Worm (Caenorhabditis elegans): ENCODE data around the gene D1044.4.

- TF ChIP-seq elt-1 (tag; optimal IDR thresholded peaks at IDR 0.05) = no peak
- peak; percentile 56 for TF ChIP-seq snpc-4 (tag; optimal IDR thresholded peaks at IDR 0.05)
These were observed 17.7 kb downstream of the D1044.4 start for ce11 chrIII:5504164-5504563.
